Fruit fly (Drosophila melanogaster) whole organism, pupa: ENCODE results near the gene RpL37A.

Experiments
- CG10348 ChIP-seq: fragments of 200-800 bp; sonication (Bioruptor generic); IDR thresholded peaks from 2 replicates; pipeline ENCODE4 v1.3.6; 2022; ENCODE audit warnings: missing biosample characterization, missing genetic modification characterization
- CG12605 ChIP-seq: fragments of 200-800 bp; sonication (Bioruptor generic); IDR thresholded peaks from 2 replicates; pipeline ENCODE4 v1.3.6; 2022; ENCODE audit warnings: missing biosample characterization, missing genetic modification characterization
- CG13204 ChIP-seq: fragments of 200-800 bp; sonication (Bioruptor generic); optimal IDR thresholded peaks from 2 replicates; lab custom pipeline; 2018; ENCODE audit warnings: missing biosample characterization, mild to moderate bottlenecking, missing genetic modification characterization, moderate library complexity
- CG14655 ChIP-seq: fragments of 200-800 bp; sonication (Bioruptor generic); optimal IDR thresholded peaks from 3 replicates; lab custom pipeline; 2017; ENCODE audit warnings: mild to moderate bottlenecking, missing biosample characterization, missing genetic modification reagents, missing genetic modification characterization
- CG15710 ChIP-seq: fragments of 200-800 bp; sonication (Bioruptor generic); optimal IDR thresholded peaks from 2 replicates; lab custom pipeline; 2018; ENCODE audit warnings: missing biosample characterization, mild to moderate bottlenecking, missing genetic modification characterization, moderate library complexity
- CG17806 ChIP-seq: fragments of 200-800 bp; sonication (Bioruptor generic); optimal IDR thresholded peaks from 2 replicates; lab custom pipeline; 2018; ENCODE audit warnings: missing biosample characterization, mild to moderate bottlenecking, missing genetic modification characterization, moderate library complexity
- CG32121 ChIP-seq: fragments of 200-800 bp; sonication (Bioruptor generic); IDR thresholded peaks from 2 replicates; pipeline ENCODE4 v1.3.6; 2022; ENCODE audit warnings: missing biosample characterization, missing genetic modification characterization
- CG34367 ChIP-seq: fragments of 200-800 bp; sonication (Bioruptor generic); optimal IDR thresholded peaks from 2 replicates; lab custom pipeline; 2018; ENCODE audit warnings: missing biosample characterization, mild to moderate bottlenecking, missing genetic modification characterization
- CG4496 ChIP-seq: fragments of 200-800 bp; sonication (Bioruptor generic); IDR thresholded peaks from 3 replicates; pipeline ENCODE4 v1.3.6; 2022; ENCODE audit warnings: missing biosample characterization, missing genetic modification characterization
- CG8159 ChIP-seq: fragments of 200-800 bp; sonication (Bioruptor generic); optimal IDR thresholded peaks from 3 replicates; lab custom pipeline; 2018; ENCODE audit warnings: missing biosample characterization, mild to moderate bottlenecking, missing genetic modification characterization, moderate library complexity
- CG8301 ChIP-seq: fragments of 200-800 bp; sonication (Bioruptor generic); optimal IDR thresholded peaks from 2 replicates; lab custom pipeline; 2018; ENCODE audit warnings: missing biosample characterization, mild to moderate bottlenecking, missing genetic modification characterization
- CG9948 ChIP-seq: fragments of 200-800 bp; sonication (Bioruptor generic); optimal IDR thresholded peaks from 2 replicates; lab custom pipeline; 2018; ENCODE audit warnings: missing biosample characterization, mild to moderate bottlenecking, missing genetic modification characterization, moderate library complexity
- D1 ChIP-seq: fragments of 200-800 bp; sonication (Bioruptor generic); optimal IDR thresholded peaks from 2 replicates; lab custom pipeline; 2018; ENCODE audit warnings: missing biosample characterization, mild to moderate bottlenecking, missing genetic modification characterization, moderate library complexity
- EcR ChIP-seq: fragments of 200-800 bp; sonication (Bioruptor generic); optimal IDR thresholded peaks from 3 replicates; lab custom pipeline; 2019; ENCODE audit warnings: missing biosample characterization, missing genetic modification characterization, mild to moderate bottlenecking, moderate library complexity, missing genetic modification reagents
- Ets98B ChIP-seq: fragments of 200-800 bp; sonication (Bioruptor generic); IDR thresholded peaks from 2 replicates; pipeline ENCODE4 v1.3.6; 2022; ENCODE audit warnings: missing biosample characterization, missing genetic modification characterization
- Pif1A ChIP-seq: fragments of 200-800 bp; sonication (Bioruptor generic); optimal IDR thresholded peaks from 3 replicates; lab custom pipeline; 2016; ENCODE audit warnings: missing biosample characterization, missing genetic modification characterization
- Pif1B ChIP-seq: fragments of 200-800 bp; sonication (Bioruptor generic); optimal IDR thresholded peaks from 3 replicates; lab custom pipeline; 2016; ENCODE audit warnings: missing biosample characterization, missing genetic modification characterization
- Snoo ChIP-seq: fragments of 200-800 bp; sonication (Bioruptor generic); optimal IDR thresholded peaks from 3 replicates; lab custom pipeline; 2017; ENCODE audit warnings: missing biosample characterization, mild to moderate bottlenecking, missing genetic modification characterization, inconsistent platforms
- fd96Ca ChIP-seq: fragments of 200-800 bp; sonication (Bioruptor generic); IDR thresholded peaks from 3 replicates; pipeline ENCODE4 v1.3.6; 2022; ENCODE audit warnings: missing biosample characterization, missing genetic modification characterization
- gl ChIP-seq: fragments of 200-800 bp; sonication (Bioruptor generic); optimal IDR thresholded peaks from 2 replicates; lab custom pipeline; 2018; ENCODE audit warnings: missing biosample characterization, mild to moderate bottlenecking, missing genetic modification characterization
- rn ChIP-seq: fragments of 200-800 bp; sonication (Bioruptor generic); IDR thresholded peaks from 2 replicates; pipeline ENCODE4 v1.3.6; 2022; ENCODE audit warnings: missing biosample characterization, missing genetic modification characterization

Gene RpL37A

dm6 chr2L:5099790-5100360 is 29.1 kb downstream of the RpL37A start, which contains the start of gene ND-13A:
Gene ND-13A (minus strand): TSS chr2L:5100288.
- TF ChIP-seq CG15710 (tag; lab: Kevin White, UChicago) (no peak), fd96Ca (GFP tag; lab: Robert Waterston, UW) (no peak), Ets98B (no peak), Pif1B (GFP tag; lab: Kevin White, UChicago) (no peak), Snoo (tag; lab: Kevin White, UChicago) (no peak), CG13204 (GFP tag; lab: Kevin White, UChicago) (no peak), CG10348 (GFP tag; lab: Robert Waterston, UW) (no peak), CG8159 (no peak), CG4496 (GFP tag; lab: Robert Waterston, UW) (peak; percentile 39; the same call in 1 of the 3 replicates)

- no peak for TF ChIP-seq CG8159
- no peak for TF ChIP-seq Pif1A (GFP tag; lab: Kevin White, UChicago)
- TF ChIP-seq CG4496 (GFP tag; lab: Robert Waterston, UW) = no peak
- no peak for TF ChIP-seq CG12605
- TF ChIP-seq rn = no peak
- TF ChIP-seq Ets98B = no peak
- no peak for TF ChIP-seq CG17806 (tag; lab: Kevin White, UChicago)
- TF ChIP-seq CG15710 (tag; lab: Kevin White, UChicago) = no peak
- TF ChIP-seq CG32121 (GFP tag; lab: Robert Waterston, UW) = no peak
- no peak for TF ChIP-seq CG10348 (GFP tag; lab: Robert Waterston, UW)
- TF ChIP-seq CG34367 (tag; lab: Kevin White, UChicago) = no peak
- TF ChIP-seq EcR (GFP tag; lab: Kevin White, UChicago) = no peak
- no peak for TF ChIP-seq CG8301 (tag; lab: Kevin White, UChicago)
- no peak for TF ChIP-seq CG13204 (GFP tag; lab: Kevin White, UChicago)
Observed at dm6 chr2L:5100577-5100976, 29.8 kb downstream of the RpL37A start, which contains the start of gene Msp300. Gene Msp300 (plus strand): TSS chr2L:5100877.

- TF ChIP-seq Pif1B (GFP tag; lab: Kevin White, UChicago) (no peak), CG32121 (GFP tag; lab: Robert Waterston, UW) (peak; percentile 57)
Observed at dm6 chr2L:5103733-5104132, 33.0 kb downstream of the RpL37A start.

dm6 chr2L:5107626-5108272 is 37.0 kb downstream of the RpL37A start:
- TF ChIP-seq Pif1B (GFP tag; lab: Kevin White, UChicago) (peak; percentile 82), fd96Ca (GFP tag; lab: Robert Waterston, UW) (peak; percentile 95), CG13204 (GFP tag; lab: Kevin White, UChicago) (no peak), Snoo (tag; lab: Kevin White, UChicago) (peak; percentile 97), rn (peak; percentile 83), CG9948 (tag; lab: Kevin White, UChicago) (peak; percentile 88), gl (tag; lab: Kevin White, UChicago) (peak; percentile 53), CG15710 (tag; lab: Kevin White, UChicago) (peak; percentile 92), CG4496 (GFP tag; lab: Robert Waterston, UW) (peak; percentile 94), CG32121 (GFP tag; lab: Robert Waterston, UW) (peak; percentile 94), Pif1A (GFP tag; lab: Kevin White, UChicago) (peak; percentile 97), CG8159 (peak; percentile 90), D1 (tag; lab: Kevin White, UChicago) (peak; percentile 61), CG34367 (tag; lab: Kevin White, UChicago) (peak; percentile 82), CG8301 (tag; lab: Kevin White, UChicago) (peak; percentile 84), CG14655 (GFP tag; lab: Kevin White, UChicago) (peak; percentile 88), CG10348 (GFP tag; lab: Robert Waterston, UW) (peak; percentile 91), CG17806 (tag; lab: Kevin White, UChicago) (peak; percentile 73), Ets98B (peak; percentile 93), EcR (GFP tag; lab: Kevin White, UChicago) (no peak), CG12605 (peak; percentile 74)

dm6 chr2L:5108273-5108653 is 37.5 kb downstream of the RpL37A start:
- TF ChIP-seq Pif1B (GFP tag; lab: Kevin White, UChicago) (peak; percentile 5), CG8159 (no peak), EcR (GFP tag; lab: Kevin White, UChicago) (peak; percentile 73)

- TF ChIP-seq CG15710 (tag; lab: Kevin White, UChicago) = no peak
- TF ChIP-seq CG32121 (GFP tag; lab: Robert Waterston, UW) = no peak
- TF ChIP-seq CG8301 (tag; lab: Kevin White, UChicago) = no peak
- TF ChIP-seq CG10348 (GFP tag; lab: Robert Waterston, UW) = no peak
- TF ChIP-seq D1 (tag; lab: Kevin White, UChicago) = no peak
- TF ChIP-seq Pif1B (GFP tag; lab: Kevin White, UChicago) = no peak
- no peak for TF ChIP-seq CG8159
- TF ChIP-seq Ets98B = no peak
- TF ChIP-seq CG17806 (tag; lab: Kevin White, UChicago) = no peak
- TF ChIP-seq CG12605 = no peak
- TF ChIP-seq Snoo (tag; lab: Kevin White, UChicago) = no peak
- TF ChIP-seq rn = no peak
- TF ChIP-seq CG4496 (GFP tag; lab: Robert Waterston, UW) = no peak
Observed at dm6 chr2L:5109059-5109458, 38.3 kb downstream of the RpL37A start.
